Fruit fly (Drosophila melanogaster) whole organism, embryonic: ENCODE results near the gene CG15473.
A peak's percentile ranks its signal among the peaks of the same experiment; 100 is the strongest.

Experiments used
- Adf1 ChIP-seq: fragments of 200-800 bp; sonication (Bioruptor generic); IDR thresholded peaks from 2 replicates; pipeline ENCODE4 v1.3.6; 2022; ENCODE audit warnings: missing biosample characterization, missing genetic modification characterization
- Atf6 ChIP-seq: fragments of 200-800 bp; sonication (Bioruptor generic); IDR thresholded peaks from 2 replicates; pipeline ENCODE4 v1.3.6; 2022; ENCODE audit warnings: missing biosample characterization, missing genetic modification characterization
- Awh ChIP-seq: fragments of 200-800 bp; sonication (Bioruptor generic); IDR thresholded peaks from 2 replicates; pipeline ENCODE4, ENCODE4 v1.3.6; 2022; ENCODE audit warnings: missing biosample characterization, missing genetic modification characterization
- BEAF-32 ChIP-seq: fragments of 200-800 bp; sonication (Bioruptor generic); optimal IDR thresholded peaks from 3 replicates; lab custom pipeline; 2017; ENCODE audit warnings: missing biosample characterization, missing genetic modification characterization, mild to moderate bottlenecking, moderate library complexity, missing genetic modification reagents
- CG11398 ChIP-seq: fragments of 200-800 bp; sonication (Bioruptor generic); optimal IDR thresholded peaks from 2 replicates; lab custom pipeline; 2016; ENCODE audit warnings: missing biosample characterization, missing genetic modification characterization
- CG11696 ChIP-seq: fragments of 200-800 bp; sonication (Bioruptor generic); IDR thresholded peaks from 2 replicates; pipeline ENCODE4 v1.3.6; 2022; ENCODE audit warnings: missing biosample characterization, missing genetic modification characterization
- CG12104 ChIP-seq: fragments of 200-800 bp; sonication (Bioruptor generic); optimal IDR thresholded peaks from 3 replicates; lab custom pipeline; 2016; ENCODE audit warnings: missing biosample characterization, missing genetic modification characterization
- CG13894 ChIP-seq: fragments of 200-800 bp; sonication (Bioruptor generic); optimal IDR thresholded peaks from 3 replicates; lab custom pipeline; 2018; ENCODE audit warnings: missing biosample characterization, mild to moderate bottlenecking, missing genetic modification characterization, moderate library complexity
- CG14710 ChIP-seq: fragments of 200-800 bp; sonication (Bioruptor generic); optimal IDR thresholded peaks from 3 replicates; lab custom pipeline; 2019; ENCODE audit warnings: missing biosample characterization, mild to moderate bottlenecking, missing genetic modification characterization, moderate library complexity
- CG1602 ChIP-seq: fragments of 200-800 bp; sonication (Bioruptor generic); optimal IDR thresholded peaks from 3 replicates; lab custom pipeline; 2016; ENCODE audit warnings: missing biosample characterization, missing genetic modification characterization
- CG32767 ChIP-seq: fragments of 200-800 bp; sonication (Bioruptor generic); IDR thresholded peaks from 2 replicates; pipeline ENCODE4 v1.3.6; 2022; ENCODE audit warnings: missing biosample characterization, missing genetic modification characterization
- CG3407 ChIP-seq: fragments of 200-800 bp; sonication (Bioruptor generic); optimal IDR thresholded peaks from 2 replicates; lab custom pipeline; 2018; ENCODE audit warnings: missing biosample characterization, mild to moderate bottlenecking, missing genetic modification characterization
- CG8290 ChIP-seq, 3 experiments: fragments of 200-800 bp; sonication (Bioruptor generic); optimal IDR thresholded peaks; 2 replicates each; lab custom pipeline; 2016 to 2019; ENCODE audit warnings: missing biosample characterization in 3 of 3, missing genetic modification characterization in 3 of 3, mild to moderate bottlenecking in 2 of 3, moderate library complexity in 1 of 3
- CG9215 ChIP-seq: fragments of 200-800 bp; sonication (Bioruptor generic); IDR thresholded peaks from 2 replicates; pipeline ENCODE4 v1.3.6; 2022; ENCODE audit warnings: missing biosample characterization, missing genetic modification characterization
- CG9876 ChIP-seq: fragments of 200-800 bp; sonication (Bioruptor generic); optimal IDR thresholded peaks from 2 replicates; lab custom pipeline; 2016; ENCODE audit warnings: missing biosample characterization, missing genetic modification characterization
- Dfd ChIP-seq, 2 experiments: fragments of >200 bp; optimal IDR thresholded peaks; 2 replicates each; lab custom pipeline; 2017; ENCODE audit warnings: missing biosample characterization in 2 of 2, missing genetic modification characterization in 2 of 2
- E2f1 ChIP-seq: fragments of 200-800 bp; sonication (Bioruptor generic); IDR thresholded peaks from 2 replicates; pipeline ENCODE4 v1.3.6; 2022; ENCODE audit warnings: missing biosample characterization, missing genetic modification characterization
- H2.0 ChIP-seq: fragments of 200-800 bp; sonication (Bioruptor generic); IDR thresholded peaks from 2 replicates; pipeline ENCODE4 v1.3.6; 2022; ENCODE audit warnings: missing biosample characterization, missing genetic modification characterization
- HLH4C ChIP-seq: fragments of 200-800 bp; sonication (Bioruptor generic); IDR thresholded peaks from 3 replicates; pipeline ENCODE4 v1.3.6; 2022; ENCODE audit warnings: missing biosample characterization, missing genetic modification characterization; ENCODE audit not compliant: partially characterized antibody
- Hand ChIP-seq: fragments of 200-800 bp; sonication (Bioruptor generic); optimal IDR thresholded peaks from 2 replicates; lab custom pipeline; 2017; ENCODE audit warnings: mild to moderate bottlenecking, missing biosample characterization, missing genetic modification reagents, missing genetic modification characterization
- Meics ChIP-seq: fragments of 200-800 bp; sonication (Bioruptor generic); optimal IDR thresholded peaks from 2 replicates; lab custom pipeline; 2017; ENCODE audit warnings: missing biosample characterization, mild to moderate bottlenecking, missing genetic modification characterization
- Mrtf ChIP-seq: fragments of 200-800 bp; sonication (Bioruptor generic); IDR thresholded peaks from 3 replicates; pipeline ENCODE4 v1.3.6; 2022; ENCODE audit warnings: missing biosample characterization, missing genetic modification characterization
- Neu2 ChIP-seq: fragments of 200-800 bp; sonication (Bioruptor generic); optimal IDR thresholded peaks from 3 replicates; lab custom pipeline; 2016; ENCODE audit warnings: missing biosample characterization, missing genetic modification characterization, borderline replicate concordance
- Optix ChIP-seq: fragments of 200-800 bp; sonication (Bioruptor generic); IDR thresholded peaks from 3 replicates; pipeline ENCODE4 v1.3.6; 2022; ENCODE audit warnings: missing biosample characterization, missing genetic modification characterization
- Spps ChIP-seq: fragments of 200-800 bp; sonication (Bioruptor generic); optimal IDR thresholded peaks from 2 replicates; lab custom pipeline; 2018; ENCODE audit warnings: missing biosample characterization, mild to moderate bottlenecking, missing genetic modification characterization
- Sry-δ ChIP-seq: fragments of 200-800 bp; sonication (Bioruptor generic); optimal IDR thresholded peaks from 2 replicates; lab custom pipeline; 2016; ENCODE audit warnings: missing biosample characterization, missing genetic modification characterization
- Taf1 ChIP-seq: fragments of 200-800 bp; sonication (Bioruptor generic); IDR thresholded peaks from 2 replicates; pipeline ENCODE4 v1.3.6; 2022; ENCODE audit warnings: missing biosample characterization, missing genetic modification characterization
- Tbp ChIP-seq: fragments of >200 bp; optimal IDR thresholded peaks from 2 replicates; lab custom pipeline; 2018; ENCODE audit warnings: missing biosample characterization, missing genetic modification characterization
- ac ChIP-seq: fragments of 200-800 bp; sonication (Bioruptor generic); optimal IDR thresholded peaks from 3 replicates; lab custom pipeline; 2017; ENCODE audit warnings: missing biosample characterization, mild to moderate bottlenecking, missing genetic modification characterization
- cas ChIP-seq: fragments of 200-800 bp; sonication (Bioruptor generic); IDR thresholded peaks from 2 replicates; pipeline ENCODE4 v1.3.6; 2022; ENCODE audit warnings: missing biosample characterization, missing genetic modification characterization
- cg ChIP-seq: fragments of 200-800 bp; sonication (Bioruptor generic); optimal IDR thresholded peaks from 3 replicates; lab custom pipeline; 2019; ENCODE audit warnings: missing biosample characterization, mild to moderate bottlenecking, missing genetic modification characterization, moderate library complexity
- corto ChIP-seq: fragments of 200-800 bp; sonication (Bioruptor generic); optimal IDR thresholded peaks from 2 replicates; lab custom pipeline; 2016; ENCODE audit warnings: missing biosample characterization, mild to moderate bottlenecking, missing genetic modification characterization, moderate library complexity
- crp ChIP-seq, 2 experiments: fragments of 200-800 bp; sonication (Bioruptor generic); optimal IDR thresholded peaks; 2 replicates in 1 of 2; 3 replicates in 1 of 2; lab custom pipeline; 2017; ENCODE audit warnings: missing biosample characterization in 2 of 2, missing genetic modification characterization in 2 of 2, mild to moderate bottlenecking in 1 of 2, moderate library complexity in 1 of 2
- fd102C ChIP-seq: fragments of 200-800 bp; sonication (Bioruptor generic); optimal IDR thresholded peaks from 2 replicates; lab custom pipeline; 2018; ENCODE audit warnings: missing biosample characterization, mild to moderate bottlenecking, missing genetic modification characterization, moderate library complexity
- gem ChIP-seq: fragments of 200-800 bp; sonication (Bioruptor generic); optimal IDR thresholded peaks from 2 replicates; lab custom pipeline; 2019; ENCODE audit warnings: missing biosample characterization, mild to moderate bottlenecking, missing genetic modification characterization, moderate library complexity
- grau ChIP-seq: fragments of 200-800 bp; optimal IDR thresholded peaks from 3 replicates; lab custom pipeline; 2019; ENCODE audit warnings: missing biosample characterization, mild to moderate bottlenecking, missing genetic modification characterization, moderate library complexity
- gsb-n ChIP-seq: fragments of 200-800 bp; sonication (Bioruptor generic); optimal IDR thresholded peaks from 3 replicates; lab custom pipeline; 2018; ENCODE audit warnings: missing biosample characterization, mild to moderate bottlenecking, missing genetic modification characterization
- hb ChIP-seq: fragments of 200-800 bp; sonication (Bioruptor generic); IDR thresholded peaks from 3 replicates; pipeline ENCODE4 v1.3.6; 2022; ENCODE audit warnings: missing biosample characterization, missing genetic modification characterization; ENCODE audit not compliant: partially characterized antibody
- hkb ChIP-seq, 2 experiments: fragments of 200-800 bp in 1 of 2; fragments of >200 bp in 1 of 2; sonication (Bioruptor generic) in 1 of 2; IDR thresholded peaks in 1 of 2; optimal IDR thresholded peaks in 1 of 2; 2 replicates each; pipeline versions ENCODE4 v1.3.6 to Lab custom; 2017 to 2022; ENCODE audit warnings: missing biosample characterization in 1 of 2, missing genetic modification characterization in 1 of 2
- jumu ChIP-seq: fragments of 200-800 bp; sonication (Bioruptor generic); optimal IDR thresholded peaks from 3 replicates; lab custom pipeline; 2016; ENCODE audit warnings: missing biosample characterization, missing genetic modification characterization
- kay ChIP-seq: fragments of 200-800 bp; sonication (Bioruptor generic); optimal IDR thresholded peaks from 2 replicates; lab custom pipeline; 2016; ENCODE audit warnings: missing biosample characterization, missing genetic modification characterization
- ken ChIP-seq: fragments of 200-800 bp; sonication (Bioruptor generic); IDR thresholded peaks from 3 replicates; pipeline ENCODE4 v1.3.6; 2022; ENCODE audit warnings: missing biosample characterization, missing genetic modification characterization
- p53 ChIP-seq: fragments of 200-800 bp; sonication (Bioruptor generic); optimal IDR thresholded peaks from 2 replicates; lab custom pipeline; 2016; ENCODE audit warnings: missing biosample characterization, missing genetic modification characterization
- pros ChIP-seq: fragments of 200-800 bp; sonication (Bioruptor generic); optimal IDR thresholded peaks from 3 replicates; lab custom pipeline; 2019; ENCODE audit warnings: missing biosample characterization, mild to moderate bottlenecking, missing genetic modification characterization, moderate library complexity
- ranshi ChIP-seq: fragments of 200-800 bp; sonication (Bioruptor generic); IDR thresholded peaks from 2 replicates; pipeline ENCODE4 v1.3.6; 2022; ENCODE audit warnings: missing biosample characterization, missing genetic modification characterization
- rib ChIP-seq: fragments of 200-800 bp; sonication (Bioruptor generic); IDR thresholded peaks from 2 replicates; pipeline ENCODE4 v1.3.6; 2022; ENCODE audit warnings: missing biosample characterization, missing genetic modification characterization
- row ChIP-seq: fragments of 200-800 bp; sonication (Bioruptor generic); IDR thresholded peaks from 3 replicates; pipeline ENCODE4 v1.3.6; 2022; ENCODE audit warnings: missing biosample characterization, missing genetic modification characterization
- sc ChIP-seq, 3 experiments: fragments of >200 bp in 2 of 3; fragments of 200-800 bp in 1 of 3; sonication (Bioruptor generic) in 1 of 3; optimal IDR thresholded peaks; 2 replicates in 2 of 3; 3 replicates in 1 of 3; lab custom pipeline; 2017; ENCODE audit warnings: mild to moderate bottlenecking in 1 of 3, missing biosample characterization in 1 of 3, missing genetic modification characterization in 1 of 3, missing genetic modification reagents in 1 of 3

The CG15473 gene

dm6 chrX:4687778-4688399 is 33.6 kb upstream of the CG15473 start, which contains the start of gene ctp (continued):
- TF ChIP-seq crp (GFP tag; optimal IDR thresholded peaks at IDR 0.05; lab: Kevin White, UChicago) (peak in 1 of 2 experiments; percentile 77), BEAF-32 (GFP tag; lab: Kevin White, UChicago) (peak; percentile 60), Dfd (GFP tag; optimal IDR thresholded peaks at IDR 0.05; lab: Kevin White, UChicago) (no peak), p53 (peak; percentile 37), gsb-n (tag; lab: Kevin White, UChicago) (no peak), Neu2 (GFP tag; lab: Kevin White, UChicago) (no peak), CG8290 (GFP tag; optimal IDR thresholded peaks at IDR 0.05; lab: Kevin White, UChicago) (peak; percentile 95), CG8290 (tag; optimal IDR thresholded peaks at IDR 0.05; lab: Kevin White, UChicago) (peak; percentile 90 to 93), CG9876 (GFP tag; lab: Kevin White, UChicago) (peak; percentile 29), sc (optimal IDR thresholded peaks at IDR 0.05; lab: Kevin White, UChicago) (no peak), sc (GFP tag; optimal IDR thresholded peaks at IDR 0.05; lab: Kevin White, UChicago) (no peak), pros (GFP tag; lab: Kevin White, UChicago) (no peak), Optix (GFP tag; lab: Robert Waterston, UW) (no peak), H2.0 (peak; percentile 4; the same call in 1 of the 2 replicates), Meics (GFP tag; lab: Kevin White, UChicago) (peak; percentile 59), hb (GFP tag; lab: Robert Waterston, UW) (peak; percentile 69; the same call in 1 of the 3 replicates), CG13894 (tag; lab: Kevin White, UChicago) (peak; percentile 77), ken (0 out of 3 replicates have a peak, but pooled peaks have one; percentile 17), ranshi (GFP tag; lab: Robert Waterston, UW) (0 out of 2 replicates have a peak, but pooled peaks have one; percentile 4), CG11696 (GFP tag; lab: Robert Waterston, UW) (no peak), hkb (optimal IDR thresholded peaks at IDR 0.05; lab: Kevin White, UChicago) (no peak), hkb (GFP tag; IDR thresholded peaks at IDR 0.05; lab: Robert Waterston, UW) (peak; percentile 44; the same call in 1 of the 2 replicates), CG3407 (GFP tag; lab: Kevin White, UChicago) (no peak), CG14710 (tag; lab: Kevin White, UChicago) (peak; percentile 49), Mrtf (GFP tag; lab: Robert Waterston, UW) (no peak), CG1602 (GFP tag; lab: Kevin White, UChicago) (no peak), Taf1 (no peak), Tbp (GFP tag; lab: Kevin White, UChicago) (no peak), Hand (GFP tag; lab: Kevin White, UChicago) (peak; percentile 22), CG11398 (GFP tag; lab: Kevin White, UChicago) (no peak), Atf6 (GFP tag; lab: Robert Waterston, UW) (peak; percentile 40; the same call in 1 of the 2 replicates), HLH4C (GFP tag; lab: Robert Waterston, UW) (peak; percentile 83), ac (no peak), cas (GFP tag; lab: Robert Waterston, UW) (no peak), row (GFP tag; lab: Robert Waterston, UW) (peak; percentile 87), CG12104 (GFP tag; lab: Kevin White, UChicago) (no peak), Adf1 (GFP tag; lab: Robert Waterston, UW) (peak; percentile 45; the same call in 1 of the 2 replicates), CG32767 (no peak), gem (peak; percentile 55), Awh (GFP tag; lab: Robert Waterston, UW) (no peak), E2f1 (no peak), grau (tag; lab: Kevin White, UChicago) (peak; percentile 50), cg (peak; percentile 53), kay (GFP tag; lab: Kevin White, UChicago) (no peak), fd102C (GFP tag; lab: Kevin White, UChicago) (no peak), jumu (GFP tag; lab: Kevin White, UChicago) (peak; percentile 70), rib (0 out of 2 replicates have a peak, but pooled peaks have one; percentile 74), Sry-δ (GFP tag; lab: Kevin White, UChicago) (peak; percentile 75), Spps (tag; lab: Kevin White, UChicago) (no peak), corto (GFP tag; lab: Kevin White, UChicago) (no peak), CG9215 (GFP tag; lab: Robert Waterston, UW) (peak; percentile 28; the same call in 1 of the 2 replicates)
